Fruit fly (Drosophila melanogaster) whole organism, embryonic: Measurements from ENCODE around the gene CG3119.

ENCODE experiments used
- BEAF-32 ChIP-seq: fragments of 200-800 bp; sonication (Bioruptor generic); optimal IDR thresholded peaks from 3 replicates; lab custom pipeline; 2017; ENCODE audit warnings: missing biosample characterization, missing genetic modification characterization, mild to moderate bottlenecking, moderate library complexity, missing genetic modification reagents
- Blimp-1 ChIP-seq: fragments of 200-800 bp; sonication (Bioruptor generic); optimal IDR thresholded peaks from 3 replicates; lab custom pipeline; 2018; ENCODE audit warnings: missing biosample characterization, missing genetic modification characterization, mild to moderate bottlenecking, moderate library complexity, missing genetic modification reagents
- CG12299 ChIP-seq: fragments of 200-800 bp; sonication (Bioruptor generic); optimal IDR thresholded peaks from 2 replicates; lab custom pipeline; 2018; ENCODE audit warnings: missing biosample characterization, mild to moderate bottlenecking, missing genetic modification characterization
- CG14014 ChIP-seq: fragments of 200-800 bp; sonication (Bioruptor generic); IDR thresholded peaks from 2 replicates; pipeline ENCODE4 v1.3.6; 2022; ENCODE audit warnings: missing biosample characterization, missing genetic modification characterization
- CG1603 ChIP-seq: fragments of 200-800 bp; sonication (Bioruptor generic); optimal IDR thresholded peaks from 2 replicates; lab custom pipeline; 2019; ENCODE audit warnings: missing biosample characterization, mild to moderate bottlenecking, missing genetic modification characterization, moderate library complexity
- CG1647 ChIP-seq: fragments of 200-800 bp; sonication (Bioruptor generic); optimal IDR thresholded peaks from 3 replicates; lab custom pipeline; 2016; ENCODE audit warnings: missing biosample characterization, missing genetic modification characterization
- CG2129 ChIP-seq: fragments of 200-800 bp; sonication (Bioruptor generic); IDR thresholded peaks from 2 replicates; pipeline ENCODE4 v1.3.6; 2022; ENCODE audit warnings: missing biosample characterization, missing genetic modification characterization; ENCODE audit not compliant: partially characterized antibody
- CG2678 ChIP-seq: fragments of 200-800 bp; sonication (Bioruptor generic); optimal IDR thresholded peaks from 3 replicates; lab custom pipeline; 2019; ENCODE audit warnings: missing biosample characterization, mild to moderate bottlenecking, missing genetic modification characterization, moderate library complexity
- CG31441 ChIP-seq: fragments of 200-800 bp; sonication (Bioruptor generic); IDR thresholded peaks from 2 replicates; pipeline ENCODE4 v1.3.6; 2022; ENCODE audit warnings: missing biosample characterization, missing genetic modification characterization
- CG4707 ChIP-seq: fragments of 200-800 bp; sonication (Bioruptor generic); optimal IDR thresholded peaks from 2 replicates; lab custom pipeline; 2018; ENCODE audit warnings: missing biosample characterization, mild to moderate bottlenecking, missing genetic modification characterization, moderate library complexity
- CG6689 ChIP-seq: fragments of 200-800 bp; sonication (Bioruptor generic); IDR thresholded peaks from 2 replicates; pipeline ENCODE4 v1.3.6; 2022; ENCODE audit warnings: missing biosample characterization, missing genetic modification characterization
- CG7271 ChIP-seq: fragments of 200-800 bp; sonication (Bioruptor generic); optimal IDR thresholded peaks from 2 replicates; lab custom pipeline; 2018; ENCODE audit warnings: missing biosample characterization, mild to moderate bottlenecking, missing genetic modification characterization, moderate library complexity
- CTCF ChIP-seq: fragments of 200-800 bp; sonication (Bioruptor generic); optimal IDR thresholded peaks from 2 replicates; lab custom pipeline; 2017; ENCODE audit warnings: missing biosample characterization, mild to moderate bottlenecking, missing genetic modification characterization, moderate library complexity
- Dad ChIP-seq: fragments of 200-800 bp; sonication (Bioruptor generic); optimal IDR thresholded peaks from 3 replicates; lab custom pipeline; 2016; ENCODE audit warnings: missing biosample characterization, missing genetic modification characterization
- Hr51 ChIP-seq, 2 experiments: fragments of 200-800 bp; sonication (Bioruptor generic); optimal IDR thresholded peaks; 2 replicates in 1 of 2; 3 replicates in 1 of 2; lab custom pipeline; 2016 to 2018; ENCODE audit warnings: missing biosample characterization in 2 of 2, missing genetic modification characterization in 2 of 2, mild to moderate bottlenecking in 1 of 2, moderate library complexity in 1 of 2
- Kr ChIP-seq: fragments of 200-800 bp; sonication (Bioruptor generic); optimal IDR thresholded peaks from 2 replicates; lab custom pipeline; 2017; ENCODE audit warnings: missing biosample characterization, mild to moderate bottlenecking, missing genetic modification characterization
- Med ChIP-seq: fragments of 200-800 bp; sonication (Bioruptor generic); peaks from one replicate; lab custom pipeline; 2016; ENCODE audit warnings: missing biosample characterization, missing genetic modification characterization, mild to moderate bottlenecking, inconsistent platforms, moderate library complexity
- NC2α ChIP-seq: fragments of 200-800 bp; sonication (Bioruptor generic); optimal IDR thresholded peaks from 2 replicates; lab custom pipeline; 2016; ENCODE audit warnings: missing biosample characterization, missing genetic modification characterization
- Nf-YC ChIP-seq: fragments of 200-800 bp; optimal IDR thresholded peaks from 3 replicates; lab custom pipeline; 2019; ENCODE audit warnings: missing biosample characterization, mild to moderate bottlenecking, missing genetic modification characterization, moderate library complexity
- Sox102F ChIP-seq: fragments of 200-800 bp; sonication (Bioruptor generic); optimal IDR thresholded peaks from 2 replicates; lab custom pipeline; 2018; ENCODE audit warnings: missing biosample characterization, mild to moderate bottlenecking, missing genetic modification characterization, moderate library complexity
- YL-1 ChIP-seq: fragments of 200-800 bp; sonication (Bioruptor generic); optimal IDR thresholded peaks from 3 replicates; lab custom pipeline; 2017; ENCODE audit warnings: missing biosample characterization, mild to moderate bottlenecking, missing genetic modification characterization
- abd-A ChIP-seq: fragments of 200-800 bp; sonication (Bioruptor generic); optimal IDR thresholded peaks from 3 replicates; lab custom pipeline; 2019; ENCODE audit warnings: missing biosample characterization, mild to moderate bottlenecking, missing genetic modification characterization, moderate library complexity
- al ChIP-seq: fragments of 200-800 bp; sonication (Bioruptor generic); IDR thresholded peaks from 2 replicates; pipeline ENCODE4 v1.3.6; 2022; ENCODE audit warnings: missing biosample characterization, missing genetic modification characterization
- ase ChIP-seq: fragments of 200-800 bp; sonication (Bioruptor generic); IDR thresholded peaks from 3 replicates; pipeline ENCODE4 v1.3.6; 2022; ENCODE audit warnings: missing biosample characterization, missing genetic modification characterization
- chinmo ChIP-seq: fragments of 200-800 bp; sonication (Bioruptor generic); IDR thresholded peaks from 4 replicates; pipeline ENCODE4 v1.3.6; 2022; ENCODE audit warnings: missing biosample characterization, missing genetic modification characterization; ENCODE audit not compliant: partially characterized antibody
- chn ChIP-seq: fragments of 200-800 bp; sonication (Bioruptor generic); optimal IDR thresholded peaks from 2 replicates; lab custom pipeline; 2016; ENCODE audit warnings: missing biosample characterization, missing genetic modification characterization
- ci ChIP-seq: fragments of 200-800 bp; sonication (Bioruptor generic); IDR thresholded peaks from 3 replicates; pipeline ENCODE4 v1.3.6; 2022; ENCODE audit warnings: missing biosample characterization, missing genetic modification characterization
- dimm ChIP-seq: fragments of 200-800 bp; sonication (Bioruptor generic); IDR thresholded peaks from 2 replicates; pipeline ENCODE4 v1.3.6; 2022; ENCODE audit warnings: missing biosample characterization, missing genetic modification characterization
- eyg ChIP-seq: fragments of 200-800 bp; sonication (Bioruptor generic); optimal IDR thresholded peaks from 3 replicates; lab custom pipeline; 2016; ENCODE audit warnings: missing biosample characterization, missing genetic modification characterization
- fd64A ChIP-seq: fragments of 200-800 bp; sonication (Bioruptor generic); optimal IDR thresholded peaks from 3 replicates; lab custom pipeline; 2018; ENCODE audit warnings: missing biosample characterization, mild to moderate bottlenecking, missing genetic modification characterization
- gem ChIP-seq: fragments of 200-800 bp; sonication (Bioruptor generic); optimal IDR thresholded peaks from 2 replicates; lab custom pipeline; 2019; ENCODE audit warnings: missing biosample characterization, mild to moderate bottlenecking, missing genetic modification characterization, moderate library complexity
- kah ChIP-seq: fragments of 200-800 bp; sonication (Bioruptor generic); optimal IDR thresholded peaks from 2 replicates; lab custom pipeline; 2018; ENCODE audit warnings: missing biosample characterization, mild to moderate bottlenecking, missing genetic modification characterization
- klu ChIP-seq: fragments of 200-800 bp; sonication (Bioruptor generic); IDR thresholded peaks from 2 replicates; pipeline ENCODE4 v1.3.6; 2022; ENCODE audit warnings: missing biosample characterization, missing genetic modification characterization
- lmd ChIP-seq: fragments of 200-800 bp; sonication (Bioruptor generic); IDR thresholded peaks from 2 replicates; pipeline ENCODE4 v1.3.6; 2022; ENCODE audit warnings: missing biosample characterization, missing genetic modification characterization
- luna ChIP-seq: fragments of 200-800 bp; sonication (Bioruptor generic); optimal IDR thresholded peaks from 2 replicates; lab custom pipeline; 2016; ENCODE audit warnings: missing biosample characterization, missing genetic modification characterization
- odd ChIP-seq: fragments of 200-800 bp; sonication (Bioruptor generic); optimal IDR thresholded peaks from 2 replicates; lab custom pipeline; 2017; ENCODE audit warnings: missing biosample characterization, mild to moderate bottlenecking, missing genetic modification characterization
- pb ChIP-seq: fragments of 200-800 bp; sonication (Bioruptor generic); optimal IDR thresholded peaks from 3 replicates; lab custom pipeline; 2016; ENCODE audit warnings: missing biosample characterization, missing genetic modification characterization
- pho ChIP-seq: fragments of 200-800 bp; sonication (Bioruptor generic); optimal IDR thresholded peaks from 2 replicates; lab custom pipeline; 2016; ENCODE audit warnings: missing biosample characterization, missing genetic modification characterization
- phol ChIP-seq: fragments of 200-800 bp; sonication (Bioruptor generic); optimal IDR thresholded peaks from 3 replicates; lab custom pipeline; 2018; ENCODE audit warnings: missing biosample characterization, mild to moderate bottlenecking, missing genetic modification characterization, moderate library complexity
- rib ChIP-seq: fragments of 200-800 bp; sonication (Bioruptor generic); IDR thresholded peaks from 2 replicates; pipeline ENCODE4 v1.3.6; 2022; ENCODE audit warnings: missing biosample characterization, missing genetic modification characterization
- sens-2 ChIP-seq: fragments of 200-800 bp; sonication (Bioruptor generic); IDR thresholded peaks from 2 replicates; pipeline ENCODE4 v1.3.6; 2022; ENCODE audit warnings: missing biosample characterization, missing genetic modification characterization
- sima ChIP-seq: fragments of 200-800 bp; sonication (Bioruptor generic); optimal IDR thresholded peaks from 2 replicates; lab custom pipeline; 2016; ENCODE audit warnings: missing biosample characterization, missing genetic modification characterization
- sqz ChIP-seq: fragments of 200-800 bp; sonication (Bioruptor generic); optimal IDR thresholded peaks from 3 replicates; lab custom pipeline; 2018; ENCODE audit warnings: missing biosample characterization, mild to moderate bottlenecking, missing genetic modification characterization
- tap ChIP-seq: fragments of 200-800 bp; optimal IDR thresholded peaks from 3 replicates; lab custom pipeline; 2019; ENCODE audit warnings: missing biosample characterization, mild to moderate bottlenecking, missing genetic modification characterization, moderate library complexity
- unc-4 ChIP-seq: fragments of 200-800 bp; sonication (Bioruptor generic); IDR thresholded peaks from 2 replicates; pipeline ENCODE4 v1.3.6; 2022; ENCODE audit warnings: missing biosample characterization, missing genetic modification characterization; ENCODE audit not compliant: partially characterized antibody
- usp ChIP-seq: fragments of >200 bp; optimal IDR thresholded peaks from 2 replicates; lab custom pipeline; 2017; ENCODE audit warnings: missing biosample characterization, missing genetic modification characterization
- vnd ChIP-seq: fragments of 200-800 bp; sonication (Bioruptor generic); IDR thresholded peaks from 3 replicates; pipeline ENCODE4 v1.3.6; 2022; ENCODE audit warnings: missing biosample characterization, missing genetic modification characterization; ENCODE audit not compliant: partially characterized antibody
- vvl ChIP-seq: fragments of 200-800 bp; sonication (Bioruptor generic); IDR thresholded peaks from 2 replicates; pipeline ENCODE4 v1.3.6; 2022; ENCODE audit warnings: missing biosample characterization, missing genetic modification characterization
- zen2 ChIP-seq: fragments of 200-800 bp; sonication (Bioruptor generic); IDR thresholded peaks from 3 replicates; pipeline ENCODE4 v1.3.6; 2022; ENCODE audit warnings: missing biosample characterization, missing genetic modification characterization; ENCODE audit not compliant: partially characterized antibody
- zfh1 ChIP-seq: fragments of 200-800 bp; sonication (Bioruptor generic); IDR thresholded peaks from 3 replicates; pipeline ENCODE4 v1.3.6; 2022; ENCODE audit warnings: missing biosample characterization, missing genetic modification characterization

Gene CG3119

dm6 chr2L:2882968-2883702 is 45.5 kb upstream of the CG3119 start (continued):
- TF ChIP-seq usp (GFP tag; lab: Kevin White, UChicago) (no peak), CG6689 (GFP tag; lab: Robert Waterston, UW) (peak; percentile 13; the same call in 1 of the 2 replicates), Hr51 (GFP tag; optimal IDR thresholded peaks at IDR 0.05; lab: Kevin White, UChicago) (peak; percentile 36 to 75), fd64A (GFP tag; lab: Kevin White, UChicago) (no peak), Med (GFP tag; lab: Kevin White, UChicago) (peak; percentile 86), al (GFP tag; lab: Robert Waterston, UW) (no peak), kah (GFP tag; lab: Kevin White, UChicago) (no peak), BEAF-32 (peak; percentile 42), unc-4 (GFP tag; lab: Robert Waterston, UW) (no peak), Kr (GFP tag; lab: Kevin White, UChicago) (no peak), CG1647 (GFP tag; lab: Kevin White, UChicago) (peak; percentile 27), pb (GFP tag; lab: Kevin White, UChicago) (no peak), dimm (GFP tag; lab: Robert Waterston, UW) (no peak), chn (GFP tag; lab: Kevin White, UChicago) (no peak), abd-A (tag; lab: Kevin White, UChicago) (peak; percentile 37), zfh1 (GFP tag; lab: Robert Waterston, UW) (peak; percentile 20; the same call in 1 of the 3 replicates), eyg (no peak), CTCF (no peak), klu (GFP tag; lab: Robert Waterston, UW) (no peak), luna (no peak), CG4707 (peak; percentile 23), pho (GFP tag; lab: Kevin White, UChicago) (peak; percentile 16), vvl (peak; percentile 45), CG7271 (no peak), CG12299 (peak; percentile 30), CG2678 (tag; lab: Kevin White, UChicago) (peak; percentile 61), sima (GFP tag; lab: Kevin White, UChicago) (no peak), CG14014 (GFP tag; lab: Robert Waterston, UW) (peak; percentile 67), sens-2 (GFP tag; lab: Robert Waterston, UW) (no peak), CG2129 (no peak), Dad (GFP tag; lab: Kevin White, UChicago) (no peak), odd (GFP tag; lab: Kevin White, UChicago) (peak; percentile 46), gem (tag; lab: Kevin White, UChicago) (peak; percentile 67), Nf-YC (tag; lab: Kevin White, UChicago) (peak; percentile 55), NC2α (GFP tag; lab: Kevin White, UChicago) (no peak), zen2 (GFP tag; lab: Robert Waterston, UW) (no peak), lmd (no peak), ase (no peak), chinmo (no peak), Blimp-1 (GFP tag; lab: Kevin White, UChicago) (peak; percentile 19), Sox102F (peak; percentile 30), phol (tag; lab: Kevin White, UChicago) (peak; percentile 48), CG1603 (tag; lab: Kevin White, UChicago) (peak; percentile 51), tap (tag; lab: Kevin White, UChicago) (no peak), rib (no peak), CG31441 (peak; percentile 36; the same call in 1 of the 2 replicates), sqz (GFP tag; lab: Kevin White, UChicago) (peak; percentile 47), ci (GFP tag; lab: Robert Waterston, UW) (peak; percentile 79), YL-1 (GFP tag; lab: Kevin White, UChicago) (no peak), vnd (GFP tag; lab: Robert Waterston, UW) (no peak)
